Worm (Caenorhabditis elegans): ENCODE data around the gene F22B8.3.

- no peak for TF ChIP-seq W03F9.2 (tag; optimal IDR thresholded peaks at IDR 0.05)
- TF ChIP-seq him-1 (tag; optimal IDR thresholded peaks at IDR 0.05): no peak
These were observed 27.8 kb downstream of the F22B8.3 start, which contains the start of gene str-103 for ce11 chrV:16118601-16119000.

Data from whole organism, L4/young adult.